ENCODE assay signal across 3 fruit fly cellular contexts in genomic region chr3L:10428027-10428426, dm6.
TF ChIP-seq lines count a peak whose summit lies in the region.

No protein-coding gene starts in this region.

- TF ChIP-seq CTCF in whole organism, embryonic (GFP tag; optimal IDR thresholded peaks at IDR 0.05; lab: Kevin White, UChicago), result no peak

TF ChIP-seq in whole organism, embryonic, 481 proteins besides CTCF, POLR2A, EP300 and RAD21 (continues in another document):
- TF ChIP-seq Chrac-16 (GFP tag; optimal IDR thresholded peaks at IDR 0.05; lab: Kevin White, UChicago) (peak; percentile 3), CG17385 (GFP tag; optimal IDR thresholded peaks at IDR 0.05; lab: Kevin White, UChicago) (no peak), CG2712 (tag; optimal IDR thresholded peaks at IDR 0.05; lab: Kevin White, UChicago) (peak; percentile 54), BEAF-32 (GFP tag; optimal IDR thresholded peaks at IDR 0.05; lab: Kevin White, UChicago) (no peak), lola (GFP tag; optimal IDR thresholded peaks at IDR 0.05; lab: Kevin White, UChicago) (peak in 1 of 3 experiments; percentile 11), zfh2 (GFP tag; optimal IDR thresholded peaks at IDR 0.05; lab: Kevin White, UChicago) (no peak), Xrp1 (GFP tag; IDR thresholded peaks at IDR 0.05; lab: Robert Waterston, UW) (peak; percentile 37; the same call in 1 of the 2 replicates), TFAM (GFP tag; optimal IDR thresholded peaks at IDR 0.05; lab: Kevin White, UChicago) (no peak), CG10209 (GFP tag; optimal IDR thresholded peaks at IDR 0.05; lab: Kevin White, UChicago) (peak; percentile 32), Hr51 (GFP tag; optimal IDR thresholded peaks at IDR 0.05; lab: Kevin White, UChicago) (peak in 1 of 2 experiments; percentile 67), Sox100B (GFP tag; optimal IDR thresholded peaks at IDR 0.05; lab: Kevin White, UChicago) (peak; percentile 41), CG18764 (GFP tag; optimal IDR thresholded peaks at IDR 0.05; lab: Kevin White, UChicago) (peak; percentile 26), esg (GFP tag; conservative IDR thresholded peaks at IDR 0.05; lab: Robert Waterston, UW) (peak; percentile 43; the same call in 1 of the 2 replicates), CG15269 (tag; optimal IDR thresholded peaks at IDR 0.05; lab: Kevin White, UChicago) (peak; percentile 33), HmgD (GFP tag; optimal IDR thresholded peaks at IDR 0.05; lab: Kevin White, UChicago) (no peak), mirr (GFP tag; optimal IDR thresholded peaks at IDR 0.05; lab: Kevin White, UChicago) (no peak), sqz (GFP tag; optimal IDR thresholded peaks at IDR 0.05; lab: Kevin White, UChicago) (no peak), CG13296 (GFP tag; optimal IDR thresholded peaks at IDR 0.05; lab: Kevin White, UChicago) (no peak), CG2678 (tag; optimal IDR thresholded peaks at IDR 0.05; lab: Kevin White, UChicago) (peak; percentile 65), CG4360 (GFP tag; IDR thresholded peaks at IDR 0.05; lab: Robert Waterston, UW) (no peak), CG10979 (tag; optimal IDR thresholded peaks at IDR 0.05; lab: Kevin White, UChicago) (peak; percentile 66), dpn (GFP tag; optimal IDR thresholded peaks at IDR 0.05; lab: Kevin White, UChicago) (peak in 1 of 2 experiments; percentile 21), CG13894 (tag; optimal IDR thresholded peaks at IDR 0.05; lab: Kevin White, UChicago) (no peak), CG7556 (GFP tag; optimal IDR thresholded peaks at IDR 0.05; lab: Kevin White, UChicago) (no peak), CG10565 (GFP tag; optimal IDR thresholded peaks at IDR 0.05; lab: Kevin White, UChicago) (no peak), Dbx (GFP tag; IDR thresholded peaks at IDR 0.05; lab: Robert Waterston, UW) (no peak), gcm2 (GFP tag; optimal IDR thresholded peaks at IDR 0.05; lab: Kevin White, UChicago) (no peak), trh (GFP tag; optimal IDR thresholded peaks at IDR 0.05; lab: Kevin White, UChicago) (no peak), Sry-β (GFP tag; optimal IDR thresholded peaks at IDR 0.05; lab: Kevin White, UChicago) (no peak), Nf-YA (GFP tag; IDR thresholded peaks at IDR 0.05; lab: Robert Waterston, UW) (no peak)

TF ChIP-seq in whole organism, prepupa, 60 proteins besides CTCF, POLR2A, EP300 and RAD21:
- peak; percentile 16 for TF ChIP-seq CG3919 (GFP tag; optimal IDR thresholded peaks at IDR 0.05; lab: Kevin White, UChicago)
- TF ChIP-seq net (GFP tag; optimal IDR thresholded peaks at IDR 0.05; lab: Kevin White, UChicago), result peak; percentile 43
- peak; percentile 82 for TF ChIP-seq CG8119 (GFP tag; IDR thresholded peaks at IDR 0.05; lab: Robert Waterston, UW)
- peak; percentile 58 for TF ChIP-seq dac (GFP tag; optimal IDR thresholded peaks at IDR 0.05; lab: Kevin White, UChicago)
- no peak for TF ChIP-seq Ets96B (tag; optimal IDR thresholded peaks at IDR 0.05; lab: Kevin White, UChicago)
- peak; percentile 57 for TF ChIP-seq Lpt (GFP tag; optimal IDR thresholded peaks at IDR 0.05; lab: Kevin White, UChicago)
- TF ChIP-seq CG1621 (tag; optimal IDR thresholded peaks at IDR 0.05; lab: Kevin White, UChicago), result no peak
- peak in 1 of 2 experiments; percentile 50 for TF ChIP-seq salr (GFP tag; optimal IDR thresholded peaks at IDR 0.05; lab: Kevin White, UChicago)
- TF ChIP-seq CG3032 (tag; optimal IDR thresholded peaks at IDR 0.05; lab: Kevin White, UChicago), result no peak
- TF ChIP-seq CG6854 (GFP tag; optimal IDR thresholded peaks at IDR 0.05; lab: Kevin White, UChicago), result no peak
- peak; percentile 36 for TF ChIP-seq achi (GFP tag; optimal IDR thresholded peaks at IDR 0.05; lab: Kevin White, UChicago)
- TF ChIP-seq pdm3 (GFP tag; optimal IDR thresholded peaks at IDR 0.05; lab: Kevin White, UChicago), result peak; percentile 32
- TF ChIP-seq CG11762 (GFP tag; optimal IDR thresholded peaks at IDR 0.05; lab: Kevin White, UChicago; ENCODE audit: insufficient read depth), result peak; percentile 19
- peak; percentile 81 for TF ChIP-seq CG6276 (GFP tag; optimal IDR thresholded peaks at IDR 0.05; lab: Kevin White, UChicago)
- peak; percentile 78 for TF ChIP-seq eg (GFP tag; IDR thresholded peaks at IDR 0.05; lab: Robert Waterston, UW)
- TF ChIP-seq CG4318 (GFP tag; optimal IDR thresholded peaks at IDR 0.05; lab: Kevin White, UChicago), result peak; percentile 72
- TF ChIP-seq Gug (GFP tag; IDR thresholded peaks at IDR 0.05; lab: Robert Waterston, UW), result peak; percentile 55; the same call in 1 of the 2 replicates
- TF ChIP-seq Hr4 (GFP tag; optimal IDR thresholded peaks at IDR 0.05; lab: Kevin White, UChicago), result peak; percentile 82
- peak; percentile 63; the same call in 2 of the 3 replicates for TF ChIP-seq CG6163 (GFP tag; IDR thresholded peaks at IDR 0.05; lab: Robert Waterston, UW)
- TF ChIP-seq CG11294 (GFP tag; IDR thresholded peaks at IDR 0.05; lab: Robert Waterston, UW), result peak; percentile 39; the same call in 1 of the 2 replicates
- TF ChIP-seq CG32006 (GFP tag; optimal IDR thresholded peaks at IDR 0.05; lab: Kevin White, UChicago), result peak; percentile 87
- peak; percentile 44 for TF ChIP-seq OdsH (GFP tag; optimal IDR thresholded peaks at IDR 0.05; lab: Kevin White, UChicago)
- TF ChIP-seq CG15336 (GFP tag; IDR thresholded peaks at IDR 0.05; lab: Robert Waterston, UW), result peak; percentile 89
- peak; percentile 83 for TF ChIP-seq Eip78C (GFP tag; lab: Kevin White, UChicago)
- no peak for TF ChIP-seq CG6808 (GFP tag; optimal IDR thresholded peaks at IDR 0.05; lab: Kevin White, UChicago)
- TF ChIP-seq Smox (GFP tag; optimal IDR thresholded peaks at IDR 0.05; lab: Kevin White, UChicago), result no peak
- TF ChIP-seq CG16779 (tag; optimal IDR thresholded peaks at IDR 0.05; lab: Kevin White, UChicago), result no peak

TF ChIP-seq in whole organism, pupa, 21 proteins besides CTCF, POLR2A, EP300 and RAD21:
- TF ChIP-seq gl (tag; optimal IDR thresholded peaks at IDR 0.05; lab: Kevin White, UChicago) (no peak), CG14655 (GFP tag; optimal IDR thresholded peaks at IDR 0.05; lab: Kevin White, UChicago) (peak; percentile 62), fd96Ca (GFP tag; IDR thresholded peaks at IDR 0.05; lab: Robert Waterston, UW) (peak; percentile 66; the same call in 2 of the 3 replicates), CG4496 (GFP tag; IDR thresholded peaks at IDR 0.05; lab: Robert Waterston, UW) (peak; percentile 78), CG34367 (tag; optimal IDR thresholded peaks at IDR 0.05; lab: Kevin White, UChicago) (no peak), rn (GFP tag; IDR thresholded peaks at IDR 0.05; lab: Robert Waterston, UW) (no peak), Ets98B (GFP tag; IDR thresholded peaks at IDR 0.05; lab: Robert Waterston, UW) (peak; percentile 78), CG12605 (GFP tag; IDR thresholded peaks at IDR 0.05; lab: Robert Waterston, UW) (no peak), Snoo (tag; optimal IDR thresholded peaks at IDR 0.05; lab: Kevin White, UChicago) (no peak), D1 (tag; optimal IDR thresholded peaks at IDR 0.05; lab: Kevin White, UChicago) (no peak), CG10348 (GFP tag; IDR thresholded peaks at IDR 0.05; lab: Robert Waterston, UW) (no peak), CG13204 (GFP tag; optimal IDR thresholded peaks at IDR 0.05; lab: Kevin White, UChicago) (no peak), CG8301 (tag; optimal IDR thresholded peaks at IDR 0.05; lab: Kevin White, UChicago) (peak; percentile 69), CG32121 (GFP tag; IDR thresholded peaks at IDR 0.05; lab: Robert Waterston, UW) (peak; percentile 69), CG9948 (tag; optimal IDR thresholded peaks at IDR 0.05; lab: Kevin White, UChicago) (no peak), EcR (GFP tag; optimal IDR thresholded peaks at IDR 0.05; lab: Kevin White, UChicago) (no peak), CG8159 (tag; optimal IDR thresholded peaks at IDR 0.05; lab: Kevin White, UChicago) (no peak), Pif1A (GFP tag; optimal IDR thresholded peaks at IDR 0.05; lab: Kevin White, UChicago) (no peak), Pif1B (GFP tag; optimal IDR thresholded peaks at IDR 0.05; lab: Kevin White, UChicago) (no peak), CG15710 (tag; optimal IDR thresholded peaks at IDR 0.05; lab: Kevin White, UChicago) (no peak), CG17806 (tag; optimal IDR thresholded peaks at IDR 0.05; lab: Kevin White, UChicago) (no peak)

Comparison
In these comparisons a context has a peak if more than half of its experiments do, and no peak if none do; other contexts are left out.
1. Of the 7 proteins assayed by ChIP-seq in both whole organism, embryonic and whole organism, prepupa: peak only in whole organism, embryonic: Blimp-1 and Sox102F; only in whole organism, prepupa: Gug and Lpt; in both: none; in neither: 3.